Worm (Caenorhabditis elegans) whole organism, mixed stage, embryonic: Measurements from ENCODE around the gene W02A2.5.

Source experiments
- M03D4.4 ChIP-seq: sonication (generic microtip); optimal IDR thresholded peaks from 2 replicates; lab custom pipeline; 2017; ENCODE audit warnings: mild to moderate bottlenecking, missing genetic modification characterization, missing compliant biosample characterization
- bed-3 ChIP-seq: fragments of 200-800 bp; sonication (Bioruptor generic); optimal IDR thresholded peaks from 3 replicates; lab custom pipeline; 2018; ENCODE audit warnings: mild to moderate bottlenecking, missing genetic modification characterization, moderate library complexity, missing compliant biosample characterization
- blmp-1 ChIP-seq: fragments of 150-350 bp; optimal IDR thresholded peaks from 2 replicates; lab custom pipeline; 2014; ENCODE audit warnings: missing biosample characterization, missing genetic modification characterization
- ceh-39 ChIP-seq: fragments of 150-350 bp; optimal IDR thresholded peaks from 2 replicates; lab custom pipeline; 2014; ENCODE audit warnings: missing biosample characterization, missing genetic modification characterization
- ceh-43 ChIP-seq: fragments of 200-800 bp; sonication (Bioruptor generic); optimal IDR thresholded peaks from 2 replicates; lab custom pipeline; 2018; ENCODE audit warnings: mild to moderate bottlenecking, missing genetic modification characterization, moderate library complexity, missing compliant biosample characterization
- ceh-83 ChIP-seq: fragments of 200-800 bp; sonication (Bioruptor generic); optimal IDR thresholded peaks from 2 replicates; lab custom pipeline; 2018; ENCODE audit warnings: mild to moderate bottlenecking, missing genetic modification characterization, missing compliant biosample characterization
- ces-1 ChIP-seq: fragments of 150-350 bp; optimal IDR thresholded peaks from 2 replicates; lab custom pipeline; 2014; ENCODE audit warnings: missing biosample characterization, missing genetic modification reagents, missing genetic modification characterization
- cnd-1 ChIP-seq: fragments of 200-800 bp; sonication (Bioruptor generic); optimal IDR thresholded peaks from 2 replicates; lab custom pipeline; 2018; ENCODE audit warnings: mild to moderate bottlenecking, missing genetic modification characterization, missing compliant biosample characterization
- drap-1 ChIP-seq: fragments of 200-800 bp; sonication (Bioruptor generic); optimal IDR thresholded peaks from 3 replicates; lab custom pipeline; 2018; ENCODE audit warnings: mild to moderate bottlenecking, missing genetic modification characterization, missing compliant biosample characterization
- elt-1 ChIP-seq: sonication (generic microtip); optimal IDR thresholded peaks from 2 replicates; lab custom pipeline; 2017; ENCODE audit warnings: missing genetic modification characterization, mild to moderate bottlenecking, missing compliant biosample characterization, antibody characterized with exemption, moderate library complexity, borderline replicate concordance; ENCODE audit not compliant: insufficient read depth
- elt-3 ChIP-seq: fragments of 150-350 bp; optimal IDR thresholded peaks from 2 replicates; lab custom pipeline; 2014; ENCODE audit warnings: missing biosample characterization, missing genetic modification characterization
- hlh-1 ChIP-seq: fragments of 150-350 bp; optimal IDR thresholded peaks from 2 replicates; lab custom pipeline; 2014; ENCODE audit warnings: missing biosample characterization, missing genetic modification reagents, missing genetic modification characterization
- lin-13 ChIP-seq: fragments of 150-350 bp; optimal IDR thresholded peaks from 2 replicates; lab custom pipeline; 2014; ENCODE audit warnings: missing biosample characterization, missing genetic modification characterization
- lin-32 ChIP-seq: fragments of 200-800 bp; sonication (Bioruptor generic); optimal IDR thresholded peaks from 2 replicates; lab custom pipeline; 2018; ENCODE audit warnings: mild to moderate bottlenecking, missing genetic modification characterization, missing compliant biosample characterization
- lsy-2 ChIP-seq: fragments of 150-350 bp; optimal IDR thresholded peaks from 2 replicates; lab custom pipeline; 2014; ENCODE audit warnings: missing biosample characterization, missing genetic modification characterization
- mab-5 ChIP-seq: fragments of 150-350 bp; optimal IDR thresholded peaks from 2 replicates; lab custom pipeline; 2014; ENCODE audit warnings: missing biosample characterization, missing genetic modification characterization
- mep-1 ChIP-seq: fragments of 150-350 bp; optimal IDR thresholded peaks from 2 replicates; lab custom pipeline; 2017; ENCODE audit warnings: missing biosample characterization, missing genetic modification reagents, missing genetic modification characterization, inconsistent platforms
- mls-2 ChIP-seq: sonication (generic microtip); optimal IDR thresholded peaks from 2 replicates; lab custom pipeline; 2016; ENCODE audit warnings: mild to moderate bottlenecking, missing genetic modification characterization, moderate library complexity, missing compliant biosample characterization
- nhr-12 ChIP-seq: fragments of 150-350 bp; optimal IDR thresholded peaks from 2 replicates; lab custom pipeline; 2014; ENCODE audit warnings: missing biosample characterization, missing genetic modification characterization
- nhr-2 ChIP-seq: fragments of 150-350 bp; optimal IDR thresholded peaks from 2 replicates; lab custom pipeline; 2014; ENCODE audit warnings: missing biosample characterization, missing genetic modification characterization
- nhr-237 ChIP-seq: fragments of 150-350 bp; optimal IDR thresholded peaks from 2 replicates; lab custom pipeline; 2014; ENCODE audit warnings: missing biosample characterization, missing genetic modification characterization
- nhr-28 ChIP-seq: fragments of 150-350 bp; optimal IDR thresholded peaks from 2 replicates; lab custom pipeline; 2014; ENCODE audit warnings: missing biosample characterization, missing genetic modification characterization
- nhr-76 ChIP-seq: sonication (generic microtip); optimal IDR thresholded peaks from 2 replicates; lab custom pipeline; 2017; ENCODE audit warnings: missing biosample characterization, missing genetic modification characterization
- pha-4 ChIP-seq: fragments of 150-350 bp; optimal IDR thresholded peaks from 2 replicates; lab custom pipeline; 2018; ENCODE audit warnings: missing biosample characterization, missing genetic modification reagents, missing genetic modification characterization
- sem-2 ChIP-seq: fragments of 200-800 bp; sonication (Bioruptor generic); optimal IDR thresholded peaks from 2 replicates; lab custom pipeline; 2018; ENCODE audit warnings: mild to moderate bottlenecking, missing genetic modification characterization, missing compliant biosample characterization
- snpc-4 ChIP-seq: fragments of 150-350 bp; optimal IDR thresholded peaks from 2 replicates; lab custom pipeline; 2014; ENCODE audit warnings: missing biosample characterization, missing genetic modification characterization
- sptf-1 ChIP-seq: sonication (generic microtip); optimal IDR thresholded peaks from 2 replicates; lab custom pipeline; 2017; ENCODE audit warnings: mild to moderate bottlenecking, missing genetic modification characterization, moderate library complexity, missing compliant biosample characterization
- tbx-8 ChIP-seq: fragments of 200-800 bp; sonication (Bioruptor generic); optimal IDR thresholded peaks from 2 replicates; lab custom pipeline; 2018; ENCODE audit warnings: mild to moderate bottlenecking, missing genetic modification characterization, moderate library complexity, missing compliant biosample characterization
- unc-120 ChIP-seq: sonication (generic microtip); optimal IDR thresholded peaks from 2 replicates; lab custom pipeline; 2017; ENCODE audit warnings: missing genetic modification characterization, missing compliant biosample characterization; ENCODE audit not compliant: poor library complexity, severe bottlenecking
- unc-39 ChIP-seq: fragments of 150-350 bp; optimal IDR thresholded peaks from 2 replicates; lab custom pipeline; 2014; ENCODE audit warnings: missing biosample characterization, missing genetic modification characterization
- unc-62 ChIP-seq: fragments of 150-350 bp; optimal IDR thresholded peaks from 2 replicates; lab custom pipeline; 2014; ENCODE audit warnings: missing biosample characterization, missing genetic modification reagents, missing genetic modification characterization
- zip-8 ChIP-seq: fragments of 150-350 bp; optimal IDR thresholded peaks from 2 replicates; lab custom pipeline; 2014; ENCODE audit warnings: missing biosample characterization, missing genetic modification characterization
- ztf-11 ChIP-seq: fragments of 150-350 bp; optimal IDR thresholded peaks from 2 replicates; lab custom pipeline; 2014; ENCODE audit warnings: missing biosample characterization, missing genetic modification characterization

The W02A2.5 gene

ce11 chrIV:13374918-13375317 is 32.3 kb downstream of the W02A2.5 start:
- TF ChIP-seq ceh-43 (GFP tag; lab: Kevin White, UChicago): no peak
- no peak for TF ChIP-seq ceh-83 (GFP tag; lab: Kevin White, UChicago)
- TF ChIP-seq sem-2 (GFP tag; lab: Kevin White, UChicago): no peak
- TF ChIP-seq ztf-11 (tag; lab: Kevin White, UChicago): no peak
- TF ChIP-seq zip-8 (tag; lab: Kevin White, UChicago): no peak
- TF ChIP-seq cnd-1: no peak
- TF ChIP-seq hlh-1: no peak
- TF ChIP-seq unc-39 (tag; lab: Kevin White, UChicago): no peak
- TF ChIP-seq tbx-8 (GFP tag; lab: Kevin White, UChicago): no peak
- TF ChIP-seq ceh-39 (tag; lab: Kevin White, UChicago): no peak
- no peak for TF ChIP-seq unc-120 (tag; lab: Kevin White, UChicago)
- no peak for TF ChIP-seq ces-1 (GFP tag; lab: Kevin White, UChicago)
- no peak for TF ChIP-seq nhr-237 (tag; lab: Kevin White, UChicago)
- no peak for TF ChIP-seq nhr-2 (tag; lab: Kevin White, UChicago)
- no peak for TF ChIP-seq M03D4.4
- no peak for TF ChIP-seq nhr-28 (tag; lab: Kevin White, UChicago)
- no peak for TF ChIP-seq unc-62 (GFP tag; lab: Kevin White, UChicago)
- TF ChIP-seq, all 35 proteins: peak for 0

ce11 chrIV:13377716-13378115 is 35.1 kb downstream of the W02A2.5 start, which contains the start of gene mau-8:
mau-8 (plus strand) TSS chrIV:13378016.
- TF ChIP-seq elt-1 (no peak), tbx-8 (GFP tag; lab: Kevin White, UChicago) (no peak), mab-5 (no peak), unc-62 (GFP tag; lab: Kevin White, UChicago) (no peak), nhr-2 (tag; lab: Kevin White, UChicago) (no peak), hlh-1 (no peak)

ce11 chrIV:13380506-13380905 is 37.9 kb downstream of the W02A2.5 start:
- TF ChIP-seq pha-4 (tag; lab: Kevin White, UChicago) (no peak), nhr-2 (tag; lab: Kevin White, UChicago) (no peak), ceh-39 (tag; lab: Kevin White, UChicago) (no peak), elt-1 (no peak), sem-2 (GFP tag; lab: Kevin White, UChicago) (no peak)

ce11 chrIV:13381823-13382222 is 39.2 kb downstream of the W02A2.5 start, which contains the start of gene emc-3:
emc-3 (minus strand) TSS chrIV:13381923.
- no peak for TF ChIP-seq lin-13 (tag; lab: Kevin White, UChicago)
- no peak for TF ChIP-seq ceh-43 (GFP tag; lab: Kevin White, UChicago)
- TF ChIP-seq nhr-12 (tag; lab: Kevin White, UChicago): no peak
- no peak for TF ChIP-seq ceh-83 (GFP tag; lab: Kevin White, UChicago)
- TF ChIP-seq nhr-237 (tag; lab: Kevin White, UChicago): no peak

ce11 chrIV:13383763-13384436 is 41.2 kb downstream of the W02A2.5 start, which contains the start of gene rab-19:
rab-19 (minus strand) TSS chrIV:13384386.
- TF ChIP-seq ztf-11 (tag; lab: Kevin White, UChicago) (no peak), lin-13 (tag; lab: Kevin White, UChicago) (no peak), ces-1 (GFP tag; lab: Kevin White, UChicago) (peak; percentile 91)
- TF ChIP-seq, all 35 proteins: peak for 1

- TF ChIP-seq mab-5 (peak; percentile 2), mep-1 (tag; lab: Kevin White, UChicago) (peak; percentile 89), zip-8 (tag; lab: Kevin White, UChicago) (no peak), cnd-1 (peak; percentile 58), lsy-2 (tag; lab: Kevin White, UChicago) (peak; percentile 76), blmp-1 (peak; percentile 57), snpc-4 (tag; lab: Kevin White, UChicago) (no peak), ztf-11 (tag; lab: Kevin White, UChicago) (peak; percentile 72), lin-32 (GFP tag; lab: Kevin White, UChicago) (no peak), drap-1 (GFP tag; lab: Kevin White, UChicago) (peak; percentile 75), unc-120 (tag; lab: Kevin White, UChicago) (peak; percentile 72), tbx-8 (GFP tag; lab: Kevin White, UChicago) (no peak), sptf-1 (peak; percentile 89), nhr-28 (tag; lab: Kevin White, UChicago) (peak; percentile 62), elt-1 (no peak), lin-13 (tag; lab: Kevin White, UChicago) (peak; percentile 63), nhr-237 (tag; lab: Kevin White, UChicago) (peak; percentile 66), nhr-2 (tag; lab: Kevin White, UChicago) (peak; percentile 8), pha-4 (tag; lab: Kevin White, UChicago) (peak; percentile 64), ceh-39 (tag; lab: Kevin White, UChicago) (peak; percentile 78), mls-2 (tag; lab: Kevin White, UChicago) (peak; percentile 76), unc-39 (tag; lab: Kevin White, UChicago) (no peak), ceh-43 (GFP tag; lab: Kevin White, UChicago) (peak; percentile 74), bed-3 (GFP tag; lab: Kevin White, UChicago) (no peak), ceh-83 (GFP tag; lab: Kevin White, UChicago) (peak; percentile 69), nhr-12 (tag; lab: Kevin White, UChicago) (no peak), unc-62 (GFP tag; lab: Kevin White, UChicago) (peak; percentile 43), nhr-76 (tag; lab: Kevin White, UChicago) (peak; percentile 64), ces-1 (GFP tag; lab: Kevin White, UChicago) (peak; percentile 92), elt-3 (tag; lab: Kevin White, UChicago) (no peak), hlh-1 (peak; percentile 78), sem-2 (GFP tag; lab: Kevin White, UChicago) (no peak), M03D4.4 (peak; percentile 80)
These were observed 43.4 kb downstream of the W02A2.5 start, which contains the start of the genes Y62E10A.20, Y62E10A.23 and mdt-9 for ce11 chrIV:13386043-13386442. Y62E10A.20 (minus strand) TSS chrIV:13386091. Y62E10A.23 (plus strand) TSS chrIV:13386324. mdt-9 (plus strand) TSS chrIV:13386380.
